Fruit fly (Drosophila melanogaster) whole organism, embryonic: ENCODE data around the gene ppl.
A peak's percentile ranks its signal among the peaks of the same experiment; 100 is the strongest.

Experiments used
- Atf3 ChIP-seq: fragments of 200-800 bp; sonication (Bioruptor generic); optimal IDR thresholded peaks from 3 replicates; lab custom pipeline; 2016; ENCODE audit warnings: missing biosample characterization, missing genetic modification characterization
- B-H1 ChIP-seq: fragments of 200-800 bp; sonication (Bioruptor generic); IDR thresholded peaks from 3 replicates; pipeline ENCODE4 v1.3.6; 2022; ENCODE audit warnings: missing biosample characterization, missing genetic modification characterization
- BEAF-32 ChIP-seq: fragments of 200-800 bp; sonication (Bioruptor generic); optimal IDR thresholded peaks from 3 replicates; lab custom pipeline; 2017; ENCODE audit warnings: missing biosample characterization, missing genetic modification characterization, mild to moderate bottlenecking, moderate library complexity, missing genetic modification reagents
- CG10366 ChIP-seq: fragments of 200-800 bp; sonication (Bioruptor generic); IDR thresholded peaks from 2 replicates; pipeline ENCODE4 v1.3.6; 2022; ENCODE audit warnings: missing biosample characterization, missing genetic modification characterization
- CG12155 ChIP-seq: fragments of 200-800 bp; sonication (Bioruptor generic); optimal IDR thresholded peaks from 3 replicates; lab custom pipeline; 2016; ENCODE audit warnings: missing biosample characterization, missing genetic modification characterization
- CG12769 ChIP-seq: fragments of 200-800 bp; sonication (Bioruptor generic); optimal IDR thresholded peaks from 2 replicates; lab custom pipeline; 2019; ENCODE audit warnings: missing biosample characterization, mild to moderate bottlenecking, missing genetic modification characterization, moderate library complexity
- CG13894 ChIP-seq: fragments of 200-800 bp; sonication (Bioruptor generic); optimal IDR thresholded peaks from 3 replicates; lab custom pipeline; 2018; ENCODE audit warnings: missing biosample characterization, mild to moderate bottlenecking, missing genetic modification characterization, moderate library complexity
- CG31224 ChIP-seq: fragments of 200-800 bp; sonication (Bioruptor generic); IDR thresholded peaks from 2 replicates; pipeline ENCODE4 v1.3.6; 2022; ENCODE audit warnings: missing biosample characterization, missing genetic modification characterization
- CG3407 ChIP-seq: fragments of 200-800 bp; sonication (Bioruptor generic); optimal IDR thresholded peaks from 2 replicates; lab custom pipeline; 2018; ENCODE audit warnings: missing biosample characterization, mild to moderate bottlenecking, missing genetic modification characterization
- CG34376 ChIP-seq: fragments of 200-800 bp; sonication (Bioruptor generic); optimal IDR thresholded peaks from 2 replicates; lab custom pipeline; 2018; ENCODE audit warnings: missing biosample characterization, mild to moderate bottlenecking, missing genetic modification characterization
- CG42726 ChIP-seq: fragments of 200-800 bp; sonication (Bioruptor generic); IDR thresholded peaks from 2 replicates; pipeline ENCODE4 v1.3.6; 2022; ENCODE audit warnings: missing biosample characterization, missing genetic modification characterization; ENCODE audit not compliant: partially characterized antibody
- CG4282 ChIP-seq: fragments of 200-800 bp; sonication (Bioruptor generic); optimal IDR thresholded peaks from 2 replicates; lab custom pipeline; 2016; ENCODE audit warnings: missing biosample characterization, missing genetic modification characterization
- CG6689 ChIP-seq: fragments of 200-800 bp; sonication (Bioruptor generic); IDR thresholded peaks from 2 replicates; pipeline ENCODE4 v1.3.6; 2022; ENCODE audit warnings: missing biosample characterization, missing genetic modification characterization
- CG8388 ChIP-seq: fragments of 200-800 bp; sonication (Bioruptor generic); optimal IDR thresholded peaks from 2 replicates; lab custom pipeline; 2019; ENCODE audit warnings: missing biosample characterization, mild to moderate bottlenecking, missing genetic modification characterization, moderate library complexity
- Dip2 ChIP-seq: fragments of 200-800 bp; sonication (Bioruptor generic); IDR thresholded peaks from 2 replicates; pipeline ENCODE4 v1.3.6; 2022; ENCODE audit warnings: missing biosample characterization, missing genetic modification characterization
- E2f1 ChIP-seq: fragments of 200-800 bp; sonication (Bioruptor generic); IDR thresholded peaks from 2 replicates; pipeline ENCODE4 v1.3.6; 2022; ENCODE audit warnings: missing biosample characterization, missing genetic modification characterization
- Ets65A ChIP-seq: fragments of 200-800 bp; sonication (Bioruptor generic); peaks from one replicate; lab custom pipeline; 2016; ENCODE audit warnings: missing biosample characterization, missing genetic modification characterization
- Hey ChIP-seq: fragments of 200-800 bp; sonication (Bioruptor generic); optimal IDR thresholded peaks from 3 replicates; lab custom pipeline; 2018; ENCODE audit warnings: missing biosample characterization, mild to moderate bottlenecking, missing genetic modification characterization
- MESR4 ChIP-seq: fragments of 200-800 bp; sonication (Bioruptor generic); optimal IDR thresholded peaks from 2 replicates; lab custom pipeline; 2018; ENCODE audit warnings: missing biosample characterization, mild to moderate bottlenecking, missing genetic modification characterization, moderate library complexity
- Max ChIP-seq: fragments of 200-800 bp; sonication (Bioruptor generic); optimal IDR thresholded peaks from 2 replicates; lab custom pipeline; 2016; ENCODE audit warnings: missing biosample characterization, mild to moderate bottlenecking, missing genetic modification characterization
- Med ChIP-seq: fragments of 200-800 bp; sonication (Bioruptor generic); peaks from one replicate; lab custom pipeline; 2016; ENCODE audit warnings: missing biosample characterization, missing genetic modification characterization, mild to moderate bottlenecking, inconsistent platforms, moderate library complexity
- Nf-YB ChIP-seq: fragments of 200-800 bp; sonication (Bioruptor generic); optimal IDR thresholded peaks from 3 replicates; lab custom pipeline; 2019; ENCODE audit warnings: missing biosample characterization, mild to moderate bottlenecking, missing genetic modification characterization, moderate library complexity
- Stat92E ChIP-seq, 3 experiments: fragments of >200 bp in 2 of 3; fragments of 200-800 bp in 1 of 3; sonication (Bioruptor generic) in 1 of 3; optimal IDR thresholded peaks; 2 replicates each; lab custom pipeline; 2017 to 2019; ENCODE audit warnings: missing biosample characterization in 3 of 3, missing genetic modification characterization in 3 of 3, mild to moderate bottlenecking in 1 of 3, moderate library complexity in 1 of 3
- Xbp1 ChIP-seq: fragments of 200-800 bp; sonication (Bioruptor generic); optimal IDR thresholded peaks from 3 replicates; lab custom pipeline; 2016; ENCODE audit warnings: missing biosample characterization, mild to moderate bottlenecking, missing genetic modification characterization
- abd-A ChIP-seq: fragments of 200-800 bp; sonication (Bioruptor generic); optimal IDR thresholded peaks from 3 replicates; lab custom pipeline; 2019; ENCODE audit warnings: missing biosample characterization, mild to moderate bottlenecking, missing genetic modification characterization, moderate library complexity
- amos ChIP-seq: fragments of 200-800 bp; sonication (Bioruptor generic); IDR thresholded peaks from 2 replicates; pipeline ENCODE4 v1.3.6; 2022; ENCODE audit warnings: missing biosample characterization, missing genetic modification characterization; ENCODE audit not compliant: partially characterized antibody
- ems ChIP-seq: fragments of 200-800 bp; sonication (Bioruptor generic); optimal IDR thresholded peaks from 3 replicates; lab custom pipeline; 2016; ENCODE audit warnings: missing biosample characterization, missing genetic modification characterization
- ftz-f1 ChIP-seq: fragments of 200-800 bp; sonication (Bioruptor generic); optimal IDR thresholded peaks from 2 replicates; lab custom pipeline; 2016; ENCODE audit warnings: missing biosample characterization, missing genetic modification characterization
- hb ChIP-seq: fragments of 200-800 bp; sonication (Bioruptor generic); IDR thresholded peaks from 3 replicates; pipeline ENCODE4 v1.3.6; 2022; ENCODE audit warnings: missing biosample characterization, missing genetic modification characterization; ENCODE audit not compliant: partially characterized antibody
- inv ChIP-seq: fragments of 200-800 bp; sonication (Bioruptor generic); IDR thresholded peaks from 2 replicates; pipeline ENCODE4 v1.3.6; 2022; ENCODE audit warnings: missing biosample characterization, missing genetic modification characterization; ENCODE audit not compliant: partially characterized antibody
- maf-S ChIP-seq: fragments of 200-800 bp; sonication (Bioruptor generic); optimal IDR thresholded peaks from 2 replicates; lab custom pipeline; 2016; ENCODE audit warnings: missing biosample characterization, missing genetic modification characterization
- nau ChIP-seq: fragments of 200-800 bp; sonication (Bioruptor generic); optimal IDR thresholded peaks from 3 replicates; lab custom pipeline; 2017; ENCODE audit warnings: missing biosample characterization, mild to moderate bottlenecking, missing genetic modification characterization, missing genetic modification reagents
- pan ChIP-seq, 4 experiments: fragments of >200 bp in 3 of 4; fragments of 200-800 bp in 1 of 4; sonication (Bioruptor generic) in 1 of 4; optimal IDR thresholded peaks in 3 of 4; IDR thresholded peaks in 1 of 4; 2 replicates each; pipeline versions ENCODE4 v1.3.6 to Lab custom; 2017 to 2022; ENCODE audit warnings: missing biosample characterization in 2 of 4, missing genetic modification characterization in 2 of 4, mixed read lengths in 1 of 4
- pum ChIP-seq: fragments of 200-800 bp; sonication (Bioruptor generic); optimal IDR thresholded peaks from 2 replicates; lab custom pipeline; 2016; ENCODE audit warnings: missing biosample characterization, missing genetic modification characterization
- slou ChIP-seq: fragments of 200-800 bp; sonication (Bioruptor generic); optimal IDR thresholded peaks from 3 replicates; lab custom pipeline; 2016; ENCODE audit warnings: missing biosample characterization, missing genetic modification characterization
- tll ChIP-seq, 2 experiments: fragments of 200-800 bp in 1 of 2; fragments of >200 bp in 1 of 2; sonication (Bioruptor generic) in 1 of 2; optimal IDR thresholded peaks; 2 replicates each; lab custom pipeline; 2017 to 2019; ENCODE audit warnings: missing biosample characterization in 2 of 2, missing genetic modification characterization in 2 of 2, mild to moderate bottlenecking in 1 of 2, moderate library complexity in 1 of 2
- zen2 ChIP-seq: fragments of 200-800 bp; sonication (Bioruptor generic); IDR thresholded peaks from 3 replicates; pipeline ENCODE4 v1.3.6; 2022; ENCODE audit warnings: missing biosample characterization, missing genetic modification characterization; ENCODE audit not compliant: partially characterized antibody

The ppl gene

dm6 chr3L:21275921-21276295 is 5.4 kb downstream of the ppl start (continued):
- no peak for TF ChIP-seq Nf-YB
- no peak for TF ChIP-seq Max (GFP tag; lab: Kevin White, UChicago)
- TF ChIP-seq B-H1 (GFP tag; lab: Robert Waterston, UW), result no peak
- TF ChIP-seq CG6689 (GFP tag; lab: Robert Waterston, UW), result no peak
- peak; percentile 45 for TF ChIP-seq CG12769
- no peak for TF ChIP-seq slou
- peak; percentile 59 for TF ChIP-seq Hey (tag; lab: Kevin White, UChicago)
- TF ChIP-seq inv (GFP tag; lab: Robert Waterston, UW), result no peak
- TF ChIP-seq E2f1 (GFP tag; lab: Robert Waterston, UW), result no peak
- TF ChIP-seq zen2 (GFP tag; lab: Robert Waterston, UW), result no peak
- TF ChIP-seq tll (GFP tag; optimal IDR thresholded peaks at IDR 0.05; lab: Kevin White, UChicago), result no peak
- TF ChIP-seq CG10366, result no peak
- no peak for TF ChIP-seq BEAF-32 (GFP tag; lab: Kevin White, UChicago)
- TF ChIP-seq amos, result no peak
- TF ChIP-seq CG31224 (GFP tag; lab: Robert Waterston, UW), result no peak
- peak; percentile 4 for TF ChIP-seq abd-A (tag; lab: Kevin White, UChicago)
- TF ChIP-seq Stat92E (GFP tag; optimal IDR thresholded peaks at IDR 0.05; lab: Kevin White, UChicago), result no peak
- TF ChIP-seq pum (GFP tag; lab: Kevin White, UChicago), result no peak
- TF ChIP-seq CG34376 (GFP tag; lab: Kevin White, UChicago), result peak; percentile 61
- TF ChIP-seq pan (optimal IDR thresholded peaks at IDR 0.05; lab: Kevin White, UChicago), result no peak
- peak in 1 of 2 experiments; percentile 19 for TF ChIP-seq pan (GFP tag; optimal IDR thresholded peaks at IDR 0.05 in 1 of 2, IDR thresholded peaks at IDR 0.05 in 1 of 2)
- no peak for TF ChIP-seq CG13894 (tag; lab: Kevin White, UChicago)

- TF ChIP-seq hb (no peak), Med (GFP tag; lab: Kevin White, UChicago) (peak; percentile 9), Ets65A (GFP tag; lab: Kevin White, UChicago) (peak; percentile 66)
Measured at dm6 chr3L:21273504-21273903, 7.8 kb downstream of the ppl start.

dm6 chr3L:21270480-21270879 is 10.8 kb downstream of the ppl start, which contains the start of gene CG9389:
TSS of gene CG9389 (minus strand) at chr3L:21270580.
- TF ChIP-seq MESR4 (GFP tag; lab: Kevin White, UChicago), result no peak
- no peak for TF ChIP-seq Ets65A (GFP tag; lab: Kevin White, UChicago)
- no peak for TF ChIP-seq maf-S (GFP tag; lab: Kevin White, UChicago)
- TF ChIP-seq ems, result no peak
- no peak for TF ChIP-seq CG4282 (GFP tag; lab: Kevin White, UChicago)
- TF ChIP-seq CG12155, result no peak
- no peak for TF ChIP-seq nau (GFP tag; lab: Kevin White, UChicago)
- no peak for TF ChIP-seq CG3407 (GFP tag; lab: Kevin White, UChicago)
- TF ChIP-seq ftz-f1, result no peak
- TF ChIP-seq CG42726 (GFP tag; lab: Robert Waterston, UW), result no peak
- no peak for TF ChIP-seq Dip2 (GFP tag; lab: Robert Waterston, UW)
- no peak for TF ChIP-seq CG8388 (GFP tag; lab: Kevin White, UChicago)
- TF ChIP-seq Xbp1 (GFP tag; lab: Kevin White, UChicago), result no peak
- TF ChIP-seq Atf3 (GFP tag; lab: Kevin White, UChicago), result no peak
